Worm (Caenorhabditis elegans) whole organism, late embryonic: ENCODE results near the gene nhr-132.

Experiments used
- K02D7.2 ChIP-seq: sonication (generic microtip); optimal IDR thresholded peaks from 2 replicates; lab custom pipeline; 2017; ENCODE audit warnings: mild to moderate bottlenecking, missing genetic modification characterization, missing compliant biosample characterization
- ahr-1 ChIP-seq: sonication (generic microtip); optimal IDR thresholded peaks from 2 replicates; lab custom pipeline; 2016; ENCODE audit warnings: missing genetic modification characterization, missing compliant biosample characterization
- ceh-22 ChIP-seq: sonication (generic microtip); optimal IDR thresholded peaks from 2 replicates; lab custom pipeline; 2017; ENCODE audit warnings: missing biosample characterization, missing genetic modification characterization
- ceh-34 ChIP-seq: sonication (generic microtip); optimal IDR thresholded peaks from 2 replicates; lab custom pipeline; 2016; ENCODE audit warnings: mild to moderate bottlenecking, missing genetic modification characterization, missing compliant biosample characterization
- ceh-9 ChIP-seq: sonication (generic microtip); optimal IDR thresholded peaks from 2 replicates; lab custom pipeline; 2016; ENCODE audit warnings: mild to moderate bottlenecking, missing genetic modification characterization, inconsistent platforms, missing compliant biosample characterization
- dmd-4 ChIP-seq: sonication (generic microtip); optimal IDR thresholded peaks from 2 replicates; lab custom pipeline; 2016; ENCODE audit warnings: borderline replicate concordance, missing genetic modification characterization, missing compliant biosample characterization
- elt-2 ChIP-seq: sonication (generic microtip); optimal IDR thresholded peaks from 2 replicates; lab custom pipeline; 2016; ENCODE audit warnings: missing genetic modification reagents, missing genetic modification characterization, missing compliant biosample characterization
- pha-4 ChIP-seq: fragments of 150-350 bp; optimal IDR thresholded peaks from 2 replicates; lab custom pipeline; 2018; ENCODE audit warnings: missing biosample characterization, missing genetic modification reagents, missing genetic modification characterization
- pqm-1 ChIP-seq: sonication (generic microtip); optimal IDR thresholded peaks from 2 replicates; lab custom pipeline; 2016; ENCODE audit warnings: missing genetic modification characterization, missing compliant biosample characterization
- sdc-2 ChIP-seq: sonication (generic microtip); optimal IDR thresholded peaks from 2 replicates; lab custom pipeline; 2016; ENCODE audit warnings: missing genotype, missing genetic modification characterization, missing compliant biosample characterization

- TF ChIP-seq pha-4 (tag; lab: Kevin White, UChicago): no peak
- no peak for TF ChIP-seq pqm-1
- no peak for TF ChIP-seq elt-2 (tag; lab: Kevin White, UChicago)
- TF ChIP-seq dmd-4 (tag; lab: Kevin White, UChicago): no peak
- no peak for TF ChIP-seq sdc-2 (tag; lab: Kevin White, UChicago)
- no peak for TF ChIP-seq K02D7.2
- TF ChIP-seq ahr-1 (tag; lab: Kevin White, UChicago): no peak
- TF ChIP-seq ceh-34: no peak
- TF ChIP-seq ceh-22 (tag; lab: Kevin White, UChicago): no peak
- no peak for TF ChIP-seq ceh-9 (tag; lab: Kevin White, UChicago)
Observed at ce11 chrV:562834-563233, 28.6 kb downstream of the nhr-132 start, which contains the start of gene C14C6.2.
